Worm (Caenorhabditis elegans) whole organism, young adult: ENCODE results near the gene C06E7.4.

Experiments
- B0261.1 ChIP-seq: sonication (generic microtip); optimal IDR thresholded peaks from 2 replicates; lab custom pipeline; 2016; ENCODE audit warnings: mild to moderate bottlenecking, missing genetic modification characterization, moderate library complexity, missing compliant biosample characterization
- B0336.3 ChIP-seq: fragments of 200-800 bp; sonication (Bioruptor generic); IDR thresholded peaks from 2 replicates; pipeline ENCODE4 v1.3.6; 2022; ENCODE audit warnings: missing genetic modification characterization, missing compliant biosample characterization
- F23B12.7 ChIP-seq: sonication (generic microtip); optimal IDR thresholded peaks from 2 replicates; lab custom pipeline; 2017; ENCODE audit warnings: missing genetic modification characterization, mild to moderate bottlenecking, missing compliant biosample characterization, antibody characterized with exemption, moderate library complexity; ENCODE audit not compliant: insufficient read depth
- ets-4 ChIP-seq: fragments of 200-800 bp; sonication (Bioruptor generic); optimal IDR thresholded peaks from 2 replicates; lab custom pipeline; 2018; ENCODE audit warnings: mild to moderate bottlenecking, missing genetic modification characterization, missing compliant biosample characterization
- fkh-3 ChIP-seq: sonication (generic microtip); optimal IDR thresholded peaks from 2 replicates; lab custom pipeline; 2016; ENCODE audit warnings: mild to moderate bottlenecking, missing genetic modification characterization, missing compliant biosample characterization
- lag-1 ChIP-seq: fragments of 200-800 bp; sonication (Bioruptor generic); IDR thresholded peaks from 2 replicates; pipeline ENCODE4 v1.3.6; 2022; ENCODE audit warnings: missing genetic modification reagents, missing genetic modification characterization, missing compliant biosample characterization
- let-526 ChIP-seq: fragments of 200-800 bp; sonication (Bioruptor generic); IDR thresholded peaks from 2 replicates; pipeline ENCODE4 v1.3.6; 2022; ENCODE audit warnings: missing genetic modification reagents, missing genetic modification characterization, missing compliant biosample characterization
- mel-28 ChIP-seq: sonication (generic microtip); optimal IDR thresholded peaks from 2 replicates; lab custom pipeline; 2016; ENCODE audit warnings: borderline replicate concordance, mild to moderate bottlenecking, missing genetic modification characterization, missing compliant biosample characterization
- mes-4 ChIP-seq: sonication (generic microtip); optimal IDR thresholded peaks from 2 replicates; lab custom pipeline; 2016; ENCODE audit warnings: missing genotype, missing genetic modification characterization, missing compliant biosample characterization
- nfya-2 ChIP-seq: fragments of 200-800 bp; sonication (Bioruptor generic); IDR thresholded peaks from 2 replicates; pipeline ENCODE4 v1.3.6; 2022; ENCODE audit warnings: missing genetic modification reagents, missing genetic modification characterization, missing compliant biosample characterization
- snpc-4 ChIP-seq, 5 experiments: fragments of 150-350 bp in 1 of 5; sonication (generic microtip) in 4 of 5; optimal IDR thresholded peaks; 2 replicates each; lab custom pipeline; 2014 to 2018; ENCODE audit warnings: missing genetic modification characterization in 5 of 5, missing biosample characterization in 3 of 5, antibody characterized with exemption in 2 of 5, mild to moderate bottlenecking in 2 of 5, missing compliant biosample characterization in 2 of 5, missing genotype in 2 of 5, moderate library complexity in 2 of 5, missing genetic modification reagents in 1 of 5
- sptf-2 ChIP-seq: fragments of 200-800 bp; sonication (Bioruptor generic); optimal IDR thresholded peaks from 2 replicates; lab custom pipeline; 2018; ENCODE audit warnings: mild to moderate bottlenecking, missing genetic modification characterization, missing compliant biosample characterization
- unc-62 ChIP-seq: fragments of 150-350 bp; optimal IDR thresholded peaks from 2 replicates; lab custom pipeline; 2014; ENCODE audit warnings: missing biosample characterization, missing genetic modification reagents, missing genetic modification characterization
- zim-3 ChIP-seq: sonication (generic microtip); optimal IDR thresholded peaks from 2 replicates; lab custom pipeline; 2017; ENCODE audit warnings: mild to moderate bottlenecking, missing genetic modification characterization, moderate library complexity, missing compliant biosample characterization

ce11 chrIV:5870072-5870471, 10.3 kb upstream of the C06E7.4 start, which contains the start of gene srv-17:
- TF ChIP-seq F23B12.7 (tag; lab: Kevin White, UChicago) (no peak), B0336.3 (no peak), ets-4 (no peak), let-526 (no peak), mel-28 (tag; lab: Kevin White, UChicago) (no peak), lag-1 (GFP tag; lab: Robert Waterston, UW) (no peak), B0261.1 (tag; lab: Kevin White, UChicago) (no peak), snpc-4 (GFP tag; optimal IDR thresholded peaks at IDR 0.05; lab: Kevin White, UChicago) (no peak), snpc-4 (tag; optimal IDR thresholded peaks at IDR 0.05; lab: Kevin White, UChicago) (no peak), mes-4 (tag; lab: Kevin White, UChicago) (no peak), sptf-2 (GFP tag; lab: Kevin White, UChicago) (no peak), unc-62 (GFP tag; lab: Kevin White, UChicago) (no peak), nfya-2 (GFP tag; lab: Robert Waterston, UW) (no peak), zim-3 (tag; lab: Kevin White, UChicago) (no peak), fkh-3 (tag; lab: Kevin White, UChicago) (no peak)
